Fruit fly (Drosophila melanogaster) Kc167 (cell line): ENCODE data around the gene Rbp.

Experiments used
- Myc ChIP-seq: fragments of >200 bp; optimal IDR thresholded peaks from 2 replicates; lab custom pipeline; 2017; ENCODE audit warnings: missing external identifiers
- h ChIP-seq: fragments of >200 bp; optimal IDR thresholded peaks from 3 replicates; lab custom pipeline; 2018; ENCODE audit warnings: missing external identifiers
- insv ChIP-seq: fragments of >200 bp; optimal IDR thresholded peaks from 3 replicates; lab custom pipeline; 2018; ENCODE audit warnings: missing external identifiers
- psq ChIP-seq: fragments of >200 bp; optimal IDR thresholded peaks from 2 replicates; lab custom pipeline; 2017; ENCODE audit warnings: missing external identifiers
- ttk ChIP-seq: sonication (Bioruptor generic); optimal IDR thresholded peaks from 2 replicates; lab custom pipeline; 2017; ENCODE audit warnings: missing external identifiers

- TF ChIP-seq psq (lab: Kevin White, UChicago), result no peak
- no peak for TF ChIP-seq Myc (lab: Kevin White, UChicago)
- no peak for TF ChIP-seq h (lab: Kevin White, UChicago)
- no peak for TF ChIP-seq ttk (lab: Kevin White, UChicago)
- no peak for TF ChIP-seq insv (lab: Kevin White, UChicago)
Measured at dm6 chr3R:15409110-15409771, 34.8 kb downstream of the Rbp start.
